Fruit fly (Drosophila melanogaster): ENCODE measurements around the gene hzg.

hzg gene

DNA sequence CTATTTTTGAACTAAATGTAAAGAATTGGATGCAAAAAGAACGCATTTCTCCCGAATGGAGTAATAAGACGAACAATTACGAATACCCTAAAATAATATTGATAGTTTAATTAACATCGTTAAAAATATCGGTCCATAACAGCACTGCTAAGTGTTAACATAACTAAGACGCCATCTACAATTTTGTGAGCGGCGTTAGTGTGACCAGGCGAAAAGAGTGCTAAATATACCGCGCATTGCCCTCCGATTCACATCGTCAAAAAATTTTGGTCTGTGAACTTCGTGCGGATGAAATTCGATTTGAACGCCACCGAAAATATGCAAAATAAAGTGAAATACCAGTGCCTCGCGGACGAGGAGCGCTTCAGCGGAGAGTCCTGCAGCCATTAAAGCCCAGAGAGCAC is 47.2 kb upstream of the hzg start, which contains the start of gene Mbs (continued):
- TF ChIP-seq CoRest (tag; optimal IDR thresholded peaks at IDR 0.05): no peak
- peak; percentile 66 for TF ChIP-seq CG15514 (GFP tag; optimal IDR thresholded peaks at IDR 0.05)
- peak; percentile 40 for TF ChIP-seq B-H2 (GFP tag; optimal IDR thresholded peaks at IDR 0.05)
- peak; percentile 58 for TF ChIP-seq Deaf1 (tag; optimal IDR thresholded peaks at IDR 0.05)
- TF ChIP-seq fd64A (GFP tag; optimal IDR thresholded peaks at IDR 0.05): no peak
- TF ChIP-seq zen (tag; optimal IDR thresholded peaks at IDR 0.05): no peak
- TF ChIP-seq CG11456 (GFP tag; IDR thresholded peaks at IDR 0.05): peak; percentile 52; the same call in 1 of the 3 replicates
- peak; percentile 10; the same call in 1 of the 2 replicates for TF ChIP-seq NFAT (GFP tag; IDR thresholded peaks at IDR 0.05)
- TF ChIP-seq CG2712 (tag; optimal IDR thresholded peaks at IDR 0.05): peak; percentile 29
- TF ChIP-seq lbe (GFP tag; optimal IDR thresholded peaks at IDR 0.05): no peak
- TF ChIP-seq CG6654 (GFP tag; optimal IDR thresholded peaks at IDR 0.05): no peak
- TF ChIP-seq ab (GFP tag; optimal IDR thresholded peaks at IDR 0.05): no peak
- TF ChIP-seq CG15269 (tag; optimal IDR thresholded peaks at IDR 0.05): peak; percentile 10
- no peak for TF ChIP-seq her (GFP tag; optimal IDR thresholded peaks at IDR 0.05)
- TF ChIP-seq jing (GFP tag; optimal IDR thresholded peaks at IDR 0.05): no peak
- no peak for TF ChIP-seq bab2 (GFP tag; optimal IDR thresholded peaks at IDR 0.05)
- no peak for TF ChIP-seq prd (optimal IDR thresholded peaks at IDR 0.05)
- 0 out of 3 replicates have a peak, but pooled peaks have one; percentile 10 for TF ChIP-seq prd (GFP tag; IDR thresholded peaks at IDR 0.05)
- TF ChIP-seq gro (GFP tag; optimal IDR thresholded peaks at IDR 0.05): peak; percentile 16
- no peak for TF ChIP-seq CG8089 (GFP tag; optimal IDR thresholded peaks at IDR 0.05)
- TF ChIP-seq CG1529 (GFP tag; optimal IDR thresholded peaks at IDR 0.05): no peak
- TF ChIP-seq Dad (GFP tag; optimal IDR thresholded peaks at IDR 0.05): peak; percentile 3
- no peak for TF ChIP-seq CG16779 (GFP tag; IDR thresholded peaks at IDR 0.05)
- TF ChIP-seq mirr (GFP tag; optimal IDR thresholded peaks at IDR 0.05): peak; percentile 23
- TF ChIP-seq tx (GFP tag; optimal IDR thresholded peaks at IDR 0.05): no peak
- no peak for TF ChIP-seq Lim3 (GFP tag; IDR thresholded peaks at IDR 0.05)
- TF ChIP-seq sens (GFP tag): peak; percentile 80
- no peak for TF ChIP-seq CG3995 (GFP tag; optimal IDR thresholded peaks at IDR 0.05)
- no peak for TF ChIP-seq odd (GFP tag; optimal IDR thresholded peaks at IDR 0.05)
- no peak for TF ChIP-seq schlank (tag; optimal IDR thresholded peaks at IDR 0.05)
- peak; percentile 80 for TF ChIP-seq pzg (GFP tag; optimal IDR thresholded peaks at IDR 0.05)
- TF ChIP-seq Gug (GFP tag; IDR thresholded peaks at IDR 0.05): no peak
- peak; percentile 51; the same call in 2 of the 3 replicates for TF ChIP-seq hb (GFP tag; IDR thresholded peaks at IDR 0.05; ENCODE audit: partially characterized antibody)
- TF ChIP-seq CG3281 (GFP tag; optimal IDR thresholded peaks at IDR 0.05): no peak
- no peak for TF ChIP-seq sim (GFP tag; IDR thresholded peaks at IDR 0.05)
- no peak for TF ChIP-seq D (optimal IDR thresholded peaks at IDR 0.05)
- TF ChIP-seq D (GFP tag; optimal IDR thresholded peaks at IDR 0.05): no peak
- no peak for TF ChIP-seq yki (optimal IDR thresholded peaks at IDR 0.05)
- TF ChIP-seq D19A (tag; optimal IDR thresholded peaks at IDR 0.05): peak; percentile 6
- TF ChIP-seq Dbx (GFP tag; IDR thresholded peaks at IDR 0.05): peak; percentile 19; the same call in 1 of the 3 replicates
- no peak for TF ChIP-seq E2f1 (GFP tag; IDR thresholded peaks at IDR 0.05)
- no peak for TF ChIP-seq CG14965 (GFP tag; optimal IDR thresholded peaks at IDR 0.05; ENCODE audit: borderline replicate concordance)
- no peak for TF ChIP-seq CG6689 (GFP tag; IDR thresholded peaks at IDR 0.05)
- TF ChIP-seq Fer3 (tag; optimal IDR thresholded peaks at IDR 0.05): peak; percentile 33
- no peak for TF ChIP-seq CG9727 (GFP tag; optimal IDR thresholded peaks at IDR 0.05)
- no peak for TF ChIP-seq CG15011 (GFP tag; optimal IDR thresholded peaks at IDR 0.05)
- TF ChIP-seq sob (GFP tag; IDR thresholded peaks at IDR 0.05): peak; percentile 34; the same call in 1 of the 2 replicates
- no peak for TF ChIP-seq CG7271 (tag; optimal IDR thresholded peaks at IDR 0.05)
- TF ChIP-seq CG12769 (tag; optimal IDR thresholded peaks at IDR 0.05): no peak
- TF ChIP-seq tgo (GFP tag; IDR thresholded peaks at IDR 0.05): no peak
- TF ChIP-seq CG4282 (GFP tag; optimal IDR thresholded peaks at IDR 0.05): no peak
- no peak for TF ChIP-seq tio (GFP tag; optimal IDR thresholded peaks at IDR 0.05)
- TF ChIP-seq chm (GFP tag; IDR thresholded peaks at IDR 0.05): no peak
